Worm (Caenorhabditis elegans) whole organism, L2 larva: Measurements from ENCODE around the gene Y94H6A.3.
A peak's percentile ranks its signal among the peaks of the same experiment; 100 is the strongest.

Source experiments
- F13H6.1 ChIP-seq: sonication (generic microtip); optimal IDR thresholded peaks from 2 replicates; lab custom pipeline; 2016; ENCODE audit warnings: missing genetic modification characterization, missing compliant biosample characterization
- R02D3.7 ChIP-seq: fragments of 150-350 bp; optimal IDR thresholded peaks from 2 replicates; lab custom pipeline; 2014; ENCODE audit warnings: missing biosample characterization, missing genetic modification characterization
- Y55F3AM.14 ChIP-seq: fragments of 200-800 bp; sonication (Bioruptor generic); optimal IDR thresholded peaks from 2 replicates; lab custom pipeline; 2018; ENCODE audit warnings: mild to moderate bottlenecking, missing genetic modification characterization, missing compliant biosample characterization
- ZK546.5 ChIP-seq: sonication (generic microtip); optimal IDR thresholded peaks from 2 replicates; lab custom pipeline; 2017; ENCODE audit warnings: missing biosample characterization, missing genetic modification characterization
- aly-2 ChIP-seq: fragments of 150-350 bp; optimal IDR thresholded peaks from 2 replicates; lab custom pipeline; 2014; ENCODE audit warnings: missing biosample characterization, missing genetic modification characterization
- ama-1 ChIP-seq: fragments of 150-350 bp; optimal IDR thresholded peaks from 2 replicates; lab custom pipeline; 2018; ENCODE audit warnings: inconsistent platforms
- blmp-1 ChIP-seq: sonication (generic microtip); optimal IDR thresholded peaks from 2 replicates; lab custom pipeline; 2017; ENCODE audit warnings: missing genetic modification characterization, mild to moderate bottlenecking, missing compliant biosample characterization, antibody characterized with exemption, moderate library complexity; ENCODE audit not compliant: insufficient read depth
- ceh-82 ChIP-seq: fragments of 150-350 bp; optimal IDR thresholded peaks from 2 replicates; lab custom pipeline; 2014; ENCODE audit warnings: missing biosample characterization, missing genetic modification characterization
- crh-2 ChIP-seq: sonication (generic microtip); optimal IDR thresholded peaks from 2 replicates; lab custom pipeline; 2017; ENCODE audit warnings: missing biosample characterization, missing genetic modification characterization
- dmd-4 ChIP-seq: sonication (generic microtip); optimal IDR thresholded peaks from 2 replicates; lab custom pipeline; 2017; ENCODE audit warnings: missing biosample characterization, missing genetic modification characterization
- elt-1 ChIP-seq: fragments of 150-350 bp; optimal IDR thresholded peaks from 2 replicates; lab custom pipeline; 2014; ENCODE audit warnings: missing biosample characterization, missing genetic modification characterization
- elt-3 ChIP-seq: sonication (generic microtip); optimal IDR thresholded peaks from 2 replicates; lab custom pipeline; 2017; ENCODE audit warnings: missing biosample characterization, missing genetic modification characterization
- gmeb-1 ChIP-seq: fragments of 150-350 bp; optimal IDR thresholded peaks from 2 replicates; lab custom pipeline; 2014; ENCODE audit warnings: missing biosample characterization, missing genetic modification characterization
- lin-11 ChIP-seq: fragments of 150-350 bp; sonication (generic microtip); optimal IDR thresholded peaks from 2 replicates; lab custom pipeline; 2014; ENCODE audit warnings: missing biosample characterization, missing genetic modification characterization, inconsistent platforms, mixed read lengths
- lin-13 ChIP-seq: fragments of 150-350 bp; optimal IDR thresholded peaks from 2 replicates; lab custom pipeline; 2014; ENCODE audit warnings: missing biosample characterization, missing genetic modification reagents, missing genetic modification characterization
- lin-39 ChIP-seq: fragments of 150-350 bp; optimal IDR thresholded peaks from 2 replicates; lab custom pipeline; 2014; ENCODE audit warnings: missing biosample characterization, missing genetic modification reagents, missing genetic modification characterization
- lsy-2 ChIP-seq, 2 experiments: fragments of 150-350 bp in 1 of 2; sonication (generic microtip) in 1 of 2; optimal IDR thresholded peaks; 2 replicates each; lab custom pipeline; 2014 to 2017; ENCODE audit warnings: missing biosample characterization in 2 of 2, missing genetic modification characterization in 2 of 2
- mab-5 ChIP-seq: fragments of 150-350 bp; optimal IDR thresholded peaks from 2 replicates; lab custom pipeline; 2014; ENCODE audit warnings: missing biosample characterization, missing genetic modification characterization
- mdl-1 ChIP-seq, 2 experiments: fragments of 150-350 bp in 1 of 2; sonication (generic microtip) in 1 of 2; optimal IDR thresholded peaks; 2 replicates each; lab custom pipeline; 2017; ENCODE audit warnings: missing biosample characterization in 2 of 2, missing genetic modification characterization in 2 of 2
- nhr-10 ChIP-seq: sonication (generic microtip); optimal IDR thresholded peaks from 2 replicates; lab custom pipeline; 2017; ENCODE audit warnings: missing biosample characterization, missing genetic modification characterization
- nhr-11 ChIP-seq: fragments of 150-350 bp; optimal IDR thresholded peaks from 2 replicates; lab custom pipeline; 2014; ENCODE audit warnings: missing biosample characterization, missing genetic modification characterization
- nhr-12 ChIP-seq: fragments of 150-350 bp; optimal IDR thresholded peaks from 2 replicates; lab custom pipeline; 2014; ENCODE audit warnings: missing biosample characterization, missing genetic modification characterization
- nhr-129 ChIP-seq: fragments of 150-350 bp; optimal IDR thresholded peaks from 2 replicates; lab custom pipeline; 2014; ENCODE audit warnings: missing biosample characterization, missing genetic modification characterization
- nhr-21 ChIP-seq: fragments of 150-350 bp; optimal IDR thresholded peaks from 2 replicates; lab custom pipeline; 2014; ENCODE audit warnings: missing biosample characterization, missing genetic modification characterization
- nhr-23 ChIP-seq: fragments of 150-350 bp; optimal IDR thresholded peaks from 2 replicates; lab custom pipeline; 2014; ENCODE audit warnings: missing biosample characterization, missing genetic modification reagents, missing genetic modification characterization
- nhr-237 ChIP-seq: fragments of 150-350 bp; optimal IDR thresholded peaks from 2 replicates; lab custom pipeline; 2014; ENCODE audit warnings: missing biosample characterization, missing genetic modification characterization
- nhr-25 ChIP-seq: fragments of 150-350 bp; sonication (generic microtip); optimal IDR thresholded peaks from 3 replicates; lab custom pipeline; 2014; ENCODE audit warnings: missing biosample characterization, missing genetic modification characterization
- nhr-77 ChIP-seq: fragments of 150-350 bp; optimal IDR thresholded peaks from 2 replicates; lab custom pipeline; 2014; ENCODE audit warnings: missing biosample characterization, missing genetic modification characterization
- peb-1 ChIP-seq: fragments of 150-350 bp; optimal IDR thresholded peaks from 2 replicates; lab custom pipeline; 2014; ENCODE audit warnings: missing biosample characterization, missing genetic modification characterization
- sem-4 ChIP-seq: fragments of 150-350 bp; optimal IDR thresholded peaks from 2 replicates; lab custom pipeline; 2014; ENCODE audit warnings: missing biosample characterization, missing genetic modification reagents, missing genetic modification characterization
- skn-1 ChIP-seq: sonication (generic microtip); optimal IDR thresholded peaks from 2 replicates; lab custom pipeline; 2017; ENCODE audit warnings: missing biosample characterization, missing genetic modification characterization
- sma-9 ChIP-seq, 2 experiments: fragments of 150-350 bp in 1 of 2; sonication (generic microtip) in 1 of 2; optimal IDR thresholded peaks; 2 replicates each; lab custom pipeline; 2014 to 2016; ENCODE audit warnings: missing genetic modification characterization in 2 of 2, mild to moderate bottlenecking in 1 of 2, missing biosample characterization in 1 of 2, missing compliant biosample characterization in 1 of 2, missing genetic modification reagents in 1 of 2, moderate library complexity in 1 of 2
- snpc-4 ChIP-seq: fragments of 150-350 bp; optimal IDR thresholded peaks from 2 replicates; lab custom pipeline; 2014; ENCODE audit warnings: missing biosample characterization, missing genetic modification characterization
- unc-39 ChIP-seq: fragments of 150-350 bp; optimal IDR thresholded peaks from 2 replicates; lab custom pipeline; 2014; ENCODE audit warnings: missing biosample characterization, missing genetic modification characterization
- unc-55 ChIP-seq: fragments of 150-350 bp; sonication (generic microtip); optimal IDR thresholded peaks from 3 replicates; lab custom pipeline; 2014; ENCODE audit warnings: missing biosample characterization, missing genetic modification reagents, missing genetic modification characterization
- zag-1 ChIP-seq: fragments of 150-350 bp; optimal IDR thresholded peaks from 2 replicates; lab custom pipeline; 2014; ENCODE audit warnings: missing biosample characterization, missing genetic modification characterization
- ztf-1 ChIP-seq: fragments of 200-800 bp; sonication (Bioruptor generic); conservative IDR thresholded peaks from 2 replicates; pipeline ENCODE4 v1.3.6; 2022; ENCODE audit warnings: missing genetic modification characterization, missing compliant biosample characterization
- ztf-11 ChIP-seq: sonication (generic microtip); optimal IDR thresholded peaks from 2 replicates; lab custom pipeline; 2017; ENCODE audit warnings: missing biosample characterization, missing genetic modification characterization

Y94H6A.3 gene

DNA sequence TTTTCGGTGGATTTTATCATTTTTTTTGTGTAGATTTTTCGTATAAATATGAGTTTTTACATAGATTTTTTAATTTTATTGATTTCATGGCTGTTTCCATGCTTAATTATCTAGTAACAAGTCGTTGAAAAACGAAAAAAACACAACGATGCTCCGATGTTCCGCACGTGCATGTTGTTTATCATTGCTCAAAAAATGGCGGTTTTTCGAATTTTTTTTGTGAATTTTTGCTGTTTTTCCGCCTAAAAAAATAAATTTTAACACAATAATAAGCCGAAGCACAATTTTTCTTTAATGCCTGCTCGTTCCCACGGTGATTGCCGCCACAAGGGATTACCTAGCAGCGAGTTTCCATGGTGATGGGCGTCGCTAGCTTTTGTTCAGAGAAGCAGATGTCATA lies 34.3 kb upstream of the Y94H6A.3 start:
- TF ChIP-seq lin-11 (no peak), crh-2 (tag; lab: Kevin White, UChicago) (no peak), elt-1 (no peak), unc-55 (peak; percentile 5), lsy-2 (tag; optimal IDR thresholded peaks at IDR 0.05; lab: Kevin White, UChicago) (no peak), zag-1 (tag; lab: Kevin White, UChicago) (no peak)

DNA sequence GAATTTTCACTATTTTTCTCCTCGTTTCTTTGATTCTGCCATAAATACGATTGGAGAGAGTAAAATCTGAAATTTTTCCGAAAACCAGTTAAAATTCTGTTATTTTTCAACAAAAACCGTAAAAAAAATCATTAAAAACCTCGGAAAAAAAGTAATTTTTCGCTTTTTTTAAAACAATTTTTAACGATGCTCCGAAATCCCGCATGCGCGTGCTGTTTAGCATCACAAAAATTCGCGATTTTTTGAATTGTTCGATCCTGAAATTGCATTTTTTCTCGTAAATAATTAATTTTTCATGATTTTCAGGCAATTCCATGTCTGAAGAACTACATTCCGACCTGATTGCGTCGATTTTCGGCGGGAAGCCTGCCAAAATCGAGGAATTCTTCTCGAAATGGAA lies 33.6 kb upstream of the Y94H6A.3 start, which contains the start of gene ric-8:
ric-8 (plus strand) TSS at position 301 of the 400 bp plus-strand sequence.
- TF ChIP-seq skn-1 (tag; lab: Kevin White, UChicago) (no peak), zag-1 (tag; lab: Kevin White, UChicago) (no peak), unc-39 (no peak), elt-1 (no peak), ztf-11 (tag; lab: Kevin White, UChicago) (no peak), lin-13 (GFP tag; lab: Kevin White, UChicago) (no peak), Y55F3AM.14 (GFP tag; lab: Kevin White, UChicago) (no peak), mdl-1 (tag; optimal IDR thresholded peaks at IDR 0.05; lab: Kevin White, UChicago) (no peak), ceh-82 (tag; lab: Kevin White, UChicago) (no peak), elt-3 (tag; lab: Kevin White, UChicago) (no peak), nhr-237 (tag; lab: Kevin White, UChicago) (no peak), nhr-10 (no peak), F13H6.1 (no peak), nhr-77 (tag; lab: Kevin White, UChicago) (no peak), aly-2 (tag; lab: Kevin White, UChicago) (no peak), nhr-25 (tag; lab: Kevin White, UChicago) (no peak), lin-39 (tag; lab: Kevin White, UChicago) (no peak), lin-11 (no peak), ztf-1 (GFP tag; lab: Robert Waterston, UW) (no peak)

DNA sequence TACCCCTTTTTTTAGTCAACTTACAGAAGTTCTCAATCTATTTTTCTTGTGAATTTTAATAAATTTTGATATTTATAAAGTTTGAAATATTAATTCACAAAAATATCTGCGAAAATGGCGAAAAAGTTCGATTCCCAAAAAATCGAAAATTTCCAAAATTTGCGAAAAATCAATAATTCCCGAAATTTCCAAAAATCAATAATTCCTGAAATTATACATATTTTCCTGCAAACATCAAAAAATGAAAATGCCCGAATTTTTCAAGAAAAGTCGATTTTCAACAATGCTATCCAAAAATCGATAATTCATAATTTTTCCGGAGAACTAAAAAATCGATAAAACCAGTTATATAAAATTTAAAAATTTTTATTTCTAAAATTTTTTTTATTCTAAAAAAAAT lies 26.3 kb upstream of the Y94H6A.3 start:
- no peak for TF ChIP-seq nhr-237 (tag; lab: Kevin White, UChicago)

DNA sequence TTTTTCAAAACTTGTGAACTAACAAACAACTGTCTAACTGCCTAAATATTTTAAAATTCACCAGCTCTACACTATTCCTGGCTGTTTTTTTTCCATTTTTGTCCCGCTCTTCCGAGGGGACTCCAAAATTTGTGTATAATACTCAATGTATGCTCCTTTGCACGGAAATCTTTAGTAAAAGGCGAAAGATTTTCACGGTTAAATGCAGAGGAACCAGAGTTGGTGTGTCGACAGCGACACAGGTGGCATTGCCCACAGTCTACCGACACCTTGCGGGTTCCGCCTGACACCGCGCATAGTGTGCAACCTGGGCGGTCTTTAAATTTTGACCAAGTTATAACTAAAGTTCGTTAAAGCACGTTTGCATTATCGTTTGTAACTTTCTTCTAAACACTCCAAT lies 21.3 kb upstream of the Y94H6A.3 start:
- TF ChIP-seq nhr-23 (no peak), nhr-129 (tag; lab: Kevin White, UChicago) (no peak), dmd-4 (tag; lab: Kevin White, UChicago) (no peak), ama-1 (lab: Kevin White, UChicago) (no peak), nhr-12 (tag; lab: Kevin White, UChicago) (no peak), ZK546.5 (tag; lab: Kevin White, UChicago) (no peak), gmeb-1 (no peak), nhr-21 (no peak), blmp-1 (tag; lab: Kevin White, UChicago) (no peak), peb-1 (tag; lab: Kevin White, UChicago) (no peak), snpc-4 (tag; lab: Kevin White, UChicago) (no peak), R02D3.7 (tag; lab: Kevin White, UChicago) (no peak), sem-4 (tag; lab: Kevin White, UChicago) (no peak), F13H6.1 (no peak), lsy-2 (tag; optimal IDR thresholded peaks at IDR 0.05; lab: Kevin White, UChicago) (no peak), nhr-11 (tag; lab: Kevin White, UChicago) (no peak), ztf-11 (tag; lab: Kevin White, UChicago) (no peak), sma-9 (GFP tag; optimal IDR thresholded peaks at IDR 0.05; lab: Kevin White, UChicago) (no peak), sma-9 (tag; optimal IDR thresholded peaks at IDR 0.05; lab: Kevin White, UChicago) (no peak), mab-5 (tag; lab: Kevin White, UChicago) (no peak)
- TF ChIP-seq, all 48 proteins: peak for 0
